Worm (Caenorhabditis elegans) whole organism, L4 larva: Measurements from ENCODE around the gene pks-1.

Experiments
- F10B5.3 ChIP-seq: sonication (generic microtip); optimal IDR thresholded peaks from 2 replicates; lab custom pipeline; 2016; ENCODE audit warnings: mild to moderate bottlenecking, missing genetic modification characterization, missing compliant biosample characterization
- F26F4.8 ChIP-seq: fragments of 200-800 bp; sonication (Bioruptor generic); conservative IDR thresholded peaks from 2 replicates; pipeline ENCODE4 v1.3.6; 2022; ENCODE audit warnings: missing genetic modification characterization, missing compliant biosample characterization
- F37D6.2 ChIP-seq: sonication (generic microtip); optimal IDR thresholded peaks from 2 replicates; lab custom pipeline; 2016; ENCODE audit warnings: mild to moderate bottlenecking, missing genetic modification characterization, missing compliant biosample characterization
- F44E2.7 ChIP-seq: fragments of 200-800 bp; sonication (Bioruptor generic); IDR thresholded peaks from 2 replicates; pipeline ENCODE4 v2.1.2; 2022; ENCODE audit warnings: missing genetic modification characterization, missing compliant biosample characterization
- Y105C5A.15 ChIP-seq: fragments of 200-800 bp; sonication (Bioruptor generic); IDR thresholded peaks from 2 replicates; pipeline ENCODE4 v1.3.6; 2022; ENCODE audit warnings: missing genetic modification characterization, missing compliant biosample characterization
- Y5F2A.4 ChIP-seq: fragments of 200-800 bp; sonication (Bioruptor generic); optimal IDR thresholded peaks from 2 replicates; lab custom pipeline; 2018; ENCODE audit warnings: mild to moderate bottlenecking, missing genetic modification characterization, missing compliant biosample characterization
- ZK337.2 ChIP-seq: fragments of 200-800 bp; sonication (Bioruptor generic); IDR thresholded peaks from 2 replicates; pipeline ENCODE4 v1.3.6; 2022; ENCODE audit warnings: missing genetic modification reagents, missing genetic modification characterization, missing compliant biosample characterization
- aha-1 ChIP-seq: fragments of 150-350 bp; peaks from one replicate; lab custom pipeline; 2014; ENCODE audit warnings: missing biosample characterization, missing genetic modification characterization
- ama-1 ChIP-seq: fragments of 150-350 bp; optimal IDR thresholded peaks from 2 replicates; lab custom pipeline; 2014; ENCODE audit warnings: inconsistent platforms, mixed read lengths
- attf-4 ChIP-seq: sonication (generic microtip); optimal IDR thresholded peaks from 3 replicates; lab custom pipeline; 2017; ENCODE audit warnings: missing biosample characterization, missing genetic modification characterization
- ceh-32 ChIP-seq: sonication (generic microtip); optimal IDR thresholded peaks from 2 replicates; lab custom pipeline; 2016; ENCODE audit warnings: mild to moderate bottlenecking, missing genetic modification characterization, missing compliant biosample characterization; ENCODE audit not compliant: poor library complexity
- ceh-62 ChIP-seq: sonication (generic microtip); optimal IDR thresholded peaks from 2 replicates; lab custom pipeline; 2017; ENCODE audit warnings: missing biosample characterization, missing genetic modification characterization
- ceh-82 ChIP-seq: sonication (generic microtip); optimal IDR thresholded peaks from 2 replicates; lab custom pipeline; 2017; ENCODE audit warnings: missing biosample characterization, missing genetic modification characterization
- ces-1 ChIP-seq: fragments of 150-350 bp; sonication (generic microtip); optimal IDR thresholded peaks from 4 replicates; lab custom pipeline; 2014; ENCODE audit warnings: missing biosample characterization, missing genetic modification reagents, missing genetic modification characterization
- cey-2 ChIP-seq: sonication (generic microtip); optimal IDR thresholded peaks from 3 replicates; lab custom pipeline; 2017; ENCODE audit warnings: missing genetic modification characterization, mild to moderate bottlenecking, missing compliant biosample characterization, antibody characterized with exemption, borderline replicate concordance; ENCODE audit not compliant: insufficient read depth
- ctbp-1 ChIP-seq: fragments of 200-800 bp; sonication (Bioruptor generic); IDR thresholded peaks from 2 replicates; pipeline ENCODE4 v1.3.6; 2022; ENCODE audit warnings: missing genetic modification reagents, missing genetic modification characterization, missing compliant biosample characterization
- daf-12 ChIP-seq: fragments of 150-350 bp; optimal IDR thresholded peaks from 2 replicates; lab custom pipeline; 2014; ENCODE audit warnings: missing biosample characterization, missing genetic modification reagents, missing genetic modification characterization
- daf-16 ChIP-seq, 3 experiments: sonication (generic microtip); optimal IDR thresholded peaks; 2 replicates each; lab custom pipeline; 2016 to 2017; ENCODE audit warnings: missing genetic modification characterization in 3 of 3, missing genetic modification reagents in 3 of 3, mild to moderate bottlenecking in 2 of 3, missing compliant biosample characterization in 2 of 3, missing biosample characterization in 1 of 3, moderate library complexity in 1 of 3
- dpl-1 ChIP-seq: fragments of 150-350 bp; optimal IDR thresholded peaks from 2 replicates; lab custom pipeline; 2014; ENCODE audit warnings: missing biosample characterization, missing genetic modification reagents, missing genetic modification characterization
- duxl-1 ChIP-seq: sonication (generic microtip); optimal IDR thresholded peaks from 2 replicates; lab custom pipeline; 2016; ENCODE audit warnings: mild to moderate bottlenecking, missing genetic modification characterization, moderate library complexity, missing compliant biosample characterization; ENCODE audit not compliant: poor library complexity
- egl-27 ChIP-seq: sonication (generic microtip); optimal IDR thresholded peaks from 3 replicates; lab custom pipeline; 2017; ENCODE audit warnings: missing biosample characterization, missing genetic modification reagents, missing genetic modification characterization
- fkh-10 ChIP-seq: fragments of 150-350 bp; optimal IDR thresholded peaks from 2 replicates; lab custom pipeline; 2014; ENCODE audit warnings: missing biosample characterization, missing genetic modification reagents, missing genetic modification characterization
- fos-1 ChIP-seq: fragments of 150-350 bp; optimal IDR thresholded peaks from 2 replicates; lab custom pipeline; 2014; ENCODE audit warnings: missing biosample characterization, missing genetic modification characterization
- gei-8 ChIP-seq: fragments of 200-800 bp; sonication (Bioruptor generic); optimal IDR thresholded peaks from 2 replicates; lab custom pipeline; 2018; ENCODE audit warnings: mild to moderate bottlenecking, missing genetic modification characterization, missing compliant biosample characterization
- hlh-30 ChIP-seq: sonication (generic microtip); optimal IDR thresholded peaks from 2 replicates; lab custom pipeline; 2017; ENCODE audit warnings: antibody characterized with exemption, mild to moderate bottlenecking, missing genetic modification characterization, missing compliant biosample characterization; ENCODE audit not compliant: insufficient read depth
- hmg-1.1 ChIP-seq: fragments of 200-800 bp; sonication (Bioruptor generic); IDR thresholded peaks from 2 replicates; pipeline ENCODE4 v1.3.6; 2022; ENCODE audit warnings: missing genetic modification reagents, missing genetic modification characterization, missing compliant biosample characterization
- lim-7 ChIP-seq: fragments of 200-800 bp; sonication (Bioruptor generic); IDR thresholded peaks from 2 replicates; pipeline ENCODE4 v1.3.6; 2022; ENCODE audit warnings: missing genetic modification characterization, missing compliant biosample characterization
- lin-1 ChIP-seq: fragments of 200-800 bp; sonication (Bioruptor generic); IDR thresholded peaks from 2 replicates; pipeline ENCODE4 v1.3.6; 2022; ENCODE audit warnings: missing genetic modification reagents, missing genetic modification characterization, missing compliant biosample characterization
- lin-29 ChIP-seq: fragments of 200-800 bp; sonication (Bioruptor generic); IDR thresholded peaks from 2 replicates; pipeline ENCODE4 v1.3.6; 2022; ENCODE audit warnings: missing genetic modification reagents, missing genetic modification characterization, missing compliant biosample characterization
- lin-38 ChIP-seq: fragments of 200-800 bp; sonication (Bioruptor generic); IDR thresholded peaks from 2 replicates; pipeline ENCODE4 v1.3.6; 2022; ENCODE audit warnings: missing genetic modification reagents, missing genetic modification characterization, missing compliant biosample characterization
- lir-3 ChIP-seq: sonication (generic microtip); optimal IDR thresholded peaks from 2 replicates; lab custom pipeline; 2016; ENCODE audit warnings: mild to moderate bottlenecking, missing genetic modification characterization, missing compliant biosample characterization
- madf-5 ChIP-seq, 2 experiments: fragments of 200-800 bp; sonication (Bioruptor generic); IDR thresholded peaks; 2 replicates each; pipeline ENCODE4 v1.3.6; 2022; ENCODE audit warnings: missing compliant biosample characterization in 2 of 2, missing genetic modification characterization in 2 of 2
- mxl-2 ChIP-seq: fragments of 200-800 bp; sonication (Bioruptor generic); conservative IDR thresholded peaks from 2 replicates; pipeline ENCODE4 v1.3.6; 2022; ENCODE audit warnings: missing genetic modification reagents, missing genetic modification characterization, missing compliant biosample characterization
- mxl-3 ChIP-seq: fragments of 200-800 bp; sonication (Bioruptor generic); optimal IDR thresholded peaks from 2 replicates; lab custom pipeline; 2018; ENCODE audit warnings: mild to moderate bottlenecking, missing genetic modification characterization, missing compliant biosample characterization
- nhr-10 ChIP-seq: fragments of 150-350 bp; optimal IDR thresholded peaks from 2 replicates; lab custom pipeline; 2014; ENCODE audit warnings: missing biosample characterization, missing genetic modification characterization
- nhr-111 ChIP-seq: fragments of 200-800 bp; sonication (Bioruptor generic); optimal IDR thresholded peaks from 2 replicates; lab custom pipeline; 2018; ENCODE audit warnings: mild to moderate bottlenecking, missing genetic modification characterization, missing compliant biosample characterization
- nhr-76 ChIP-seq: fragments of 150-350 bp; optimal IDR thresholded peaks from 2 replicates; lab custom pipeline; 2014; ENCODE audit warnings: missing biosample characterization, missing genetic modification characterization
- nhr-77 ChIP-seq: fragments of 150-350 bp; optimal IDR thresholded peaks from 2 replicates; lab custom pipeline; 2014; ENCODE audit warnings: missing biosample characterization, missing genetic modification characterization
- pha-4 ChIP-seq, 2 experiments: fragments of 150-350 bp in 1 of 2; fragments of 200-800 bp in 1 of 2; sonication (Bioruptor generic) in 1 of 2; IDR thresholded peaks in 1 of 2; optimal IDR thresholded peaks in 1 of 2; 2 replicates each; pipeline versions ENCODE4 v1.3.6 to Lab custom; 2014 to 2022; ENCODE audit warnings: missing genetic modification characterization in 2 of 2, missing genetic modification reagents in 2 of 2, missing biosample characterization in 1 of 2, missing compliant biosample characterization in 1 of 2
- php-3 ChIP-seq: fragments of 200-800 bp; sonication (Bioruptor generic); IDR thresholded peaks from 2 replicates; pipeline ENCODE4 v1.3.6; 2022; ENCODE audit warnings: missing genetic modification reagents, missing genetic modification characterization, missing compliant biosample characterization
- rbr-2 ChIP-seq: sonication (generic microtip); optimal IDR thresholded peaks from 2 replicates; lab custom pipeline; 2016; ENCODE audit warnings: missing genotype, missing genetic modification characterization, missing compliant biosample characterization
- skn-1 ChIP-seq: fragments of 150-350 bp; optimal IDR thresholded peaks from 2 replicates; lab custom pipeline; 2014; ENCODE audit warnings: missing biosample characterization, missing genetic modification characterization
- snpc-1.2 ChIP-seq: fragments of 200-800 bp; sonication (Bioruptor generic); IDR thresholded peaks from 2 replicates; pipeline ENCODE4 v1.3.6; 2022; ENCODE audit warnings: missing genetic modification reagents, missing genetic modification characterization, missing compliant biosample characterization
- tra-1 ChIP-seq: fragments of 200-800 bp; sonication (Bioruptor generic); IDR thresholded peaks from 2 replicates; pipeline ENCODE4 v1.3.6; 2022; ENCODE audit warnings: missing genetic modification reagents, missing genetic modification characterization, missing compliant biosample characterization
- unc-130 ChIP-seq: sonication (generic microtip); optimal IDR thresholded peaks from 2 replicates; lab custom pipeline; 2016; ENCODE audit warnings: missing genetic modification reagents, missing genetic modification characterization, missing compliant biosample characterization
- unc-39 ChIP-seq: sonication (generic microtip); optimal IDR thresholded peaks from 2 replicates; lab custom pipeline; 2017; ENCODE audit warnings: missing biosample characterization, missing genetic modification characterization
- vab-7 ChIP-seq: fragments of 200-800 bp; sonication (Bioruptor generic); IDR thresholded peaks from 2 replicates; pipeline ENCODE4 v1.3.6; 2022; ENCODE audit warnings: missing genetic modification reagents, missing genetic modification characterization, missing compliant biosample characterization
- zfp-3 ChIP-seq: fragments of 200-800 bp; sonication (Bioruptor generic); conservative IDR thresholded peaks from 2 replicates; pipeline ENCODE4 v1.3.6; 2022; ENCODE audit warnings: missing genetic modification reagents, missing genetic modification characterization, missing compliant biosample characterization
- ztf-11 ChIP-seq: fragments of 150-350 bp; optimal IDR thresholded peaks from 2 replicates; lab custom pipeline; 2014; ENCODE audit warnings: missing biosample characterization, missing genetic modification characterization
- ztf-7 ChIP-seq: fragments of 150-350 bp; optimal IDR thresholded peaks from 2 replicates; lab custom pipeline; 2014; ENCODE audit warnings: missing biosample characterization, missing genetic modification characterization

pks-1 gene

ce11 chrX:5429335-5429734 lies 15.7 kb downstream of the pks-1 start (continued):
- TF ChIP-seq tra-1 (GFP tag; lab: Robert Waterston, UW) (peak; percentile 91), cey-2 (peak; percentile 66), madf-5 (GFP tag; IDR thresholded peaks at IDR 0.05; lab: Robert Waterston, UW) (peak in 1 of 2 experiments; percentile 6; a peak in 1 of 4 replicates), mxl-2 (GFP tag; lab: Robert Waterston, UW) (peak; percentile 87), Y105C5A.15 (GFP tag; lab: Robert Waterston, UW) (peak; percentile 53; the same call in 1 of the 2 replicates), gei-8 (GFP tag; lab: Kevin White, UChicago) (peak; percentile 79), mxl-3 (GFP tag; lab: Kevin White, UChicago) (peak; percentile 97), fkh-10 (GFP tag; lab: Kevin White, UChicago) (peak; percentile 77), unc-39 (tag; lab: Kevin White, UChicago) (no peak), lim-7 (GFP tag; lab: Robert Waterston, UW) (peak; percentile 77), ztf-7 (tag; lab: Kevin White, UChicago) (peak; percentile 96), daf-16 (GFP tag; optimal IDR thresholded peaks at IDR 0.05; lab: Kevin White, UChicago) (peak in 1 of 2 experiments; percentile 99), daf-16 (tag; optimal IDR thresholded peaks at IDR 0.05; lab: Kevin White, UChicago) (peak; percentile 95), aha-1 (tag; lab: Kevin White, UChicago) (peak; percentile 100), nhr-77 (tag; lab: Kevin White, UChicago) (peak; percentile 99), skn-1 (tag; lab: Kevin White, UChicago) (peak; percentile 24), ama-1 (lab: Kevin White, UChicago) (no peak), zfp-3 (GFP tag; lab: Robert Waterston, UW) (peak; percentile 94), ZK337.2 (GFP tag; lab: Robert Waterston, UW) (0 out of 2 replicates have a peak, but pooled peaks have one; percentile 59), ctbp-1 (GFP tag; lab: Robert Waterston, UW) (peak; percentile 97), F10B5.3 (tag; lab: Kevin White, UChicago) (peak; percentile 96), ceh-82 (tag; lab: Kevin White, UChicago) (peak; percentile 80), ztf-11 (tag; lab: Kevin White, UChicago) (peak; percentile 76), rbr-2 (peak; percentile 99), nhr-76 (peak; percentile 76), dpl-1 (GFP tag; lab: Kevin White, UChicago) (peak; percentile 72), attf-4 (tag; lab: Kevin White, UChicago) (peak; percentile 83), pha-4 (GFP tag; IDR thresholded peaks at IDR 0.05; lab: Robert Waterston, UW) (no peak), pha-4 (tag; optimal IDR thresholded peaks at IDR 0.05; lab: Kevin White, UChicago) (peak; percentile 93), ces-1 (GFP tag; lab: Kevin White, UChicago) (peak; percentile 78), ceh-32 (tag; lab: Kevin White, UChicago) (peak; percentile 84), lir-3 (tag; lab: Kevin White, UChicago) (peak; percentile 92), vab-7 (GFP tag; lab: Robert Waterston, UW) (peak; percentile 92), egl-27 (tag; lab: Kevin White, UChicago) (peak; percentile 7), hlh-30 (peak; percentile 90), php-3 (peak; percentile 98), fos-1 (tag; lab: Kevin White, UChicago) (peak; percentile 83), nhr-111 (GFP tag; lab: Kevin White, UChicago) (no peak), lin-38 (GFP tag; lab: Robert Waterston, UW) (no peak), daf-12 (tag; lab: Kevin White, UChicago) (no peak), ceh-62 (tag; lab: Kevin White, UChicago) (no peak), F26F4.8 (GFP tag; lab: Robert Waterston, UW) (no peak), lin-29 (GFP tag; lab: Robert Waterston, UW) (peak; percentile 96), lin-1 (GFP tag; lab: Robert Waterston, UW) (peak; percentile 85), Y5F2A.4 (GFP tag; lab: Kevin White, UChicago) (peak; percentile 92), unc-130 (GFP tag; lab: Kevin White, UChicago) (peak; percentile 33), hmg-1.1 (GFP tag; lab: Robert Waterston, UW) (peak; percentile 99), duxl-1 (tag; lab: Kevin White, UChicago) (peak; percentile 98), F44E2.7 (GFP tag; lab: Robert Waterston, UW) (no peak), nhr-10 (peak; percentile 97), snpc-1.2 (GFP tag; lab: Robert Waterston, UW) (peak; percentile 62; the same call in 1 of the 2 replicates), F37D6.2 (tag; lab: Kevin White, UChicago) (peak; percentile 97)
